Worm (Caenorhabditis elegans): Measurements from ENCODE around the gene T10C6.15.

- TF ChIP-seq nhr-23 (tag; optimal IDR thresholded peaks at IDR 0.05) = no peak
- TF ChIP-seq sma-3 (GFP tag; optimal IDR thresholded peaks at IDR 0.05) = no peak
- no peak for TF ChIP-seq mab-5 (tag; optimal IDR thresholded peaks at IDR 0.05)
- TF ChIP-seq unc-62 (GFP tag; optimal IDR thresholded peaks at IDR 0.05) = no peak
- TF ChIP-seq skn-1 (tag; optimal IDR thresholded peaks at IDR 0.05) = no peak
- TF ChIP-seq nhr-11 (tag; optimal IDR thresholded peaks at IDR 0.05) = no peak
- no peak for TF ChIP-seq elt-3 (tag; optimal IDR thresholded peaks at IDR 0.05)
- TF ChIP-seq nhr-77 (tag; optimal IDR thresholded peaks at IDR 0.05) = no peak
- TF ChIP-seq lin-13 (GFP tag; optimal IDR thresholded peaks at IDR 0.05) = no peak
- TF ChIP-seq egl-27 (tag; optimal IDR thresholded peaks at IDR 0.05) = no peak
- TF ChIP-seq F13H6.1 (tag; optimal IDR thresholded peaks at IDR 0.05) = no peak
- no peak for TF ChIP-seq ztf-4 (tag; optimal IDR thresholded peaks at IDR 0.05)
Measured at ce11 chrV:16007505-16007904, 38.2 kb downstream of the T10C6.15 start, which contains the start of gene str-231.

All from whole organism, L2 larva.